Fruit fly (Drosophila melanogaster): ENCODE results near the gene smp-30.

smp-30 gene

dm6 chr3R:14779733-14780278 is 28.8 kb upstream of the smp-30 start (continued):
- TF ChIP-seq CG8765 (GFP tag; IDR thresholded peaks at IDR 0.05) (no peak), Ssrp (tag; optimal IDR thresholded peaks at IDR 0.05) (peak; percentile 26), tna (GFP tag; IDR thresholded peaks at IDR 0.05; ENCODE audit: partially characterized antibody) (no peak), ttk (GFP tag; IDR thresholded peaks at IDR 0.05) (no peak), cg (GFP tag; optimal IDR thresholded peaks at IDR 0.05) (no peak), eve (GFP tag; optimal IDR thresholded peaks at IDR 0.05) (peak in 1 of 2 experiments; percentile 58), Dp (GFP tag; optimal IDR thresholded peaks at IDR 0.05) (no peak), dysf (GFP tag; IDR thresholded peaks at IDR 0.05) (no peak), CG11085 (GFP tag; IDR thresholded peaks at IDR 0.05) (no peak), CG7963 (GFP tag; IDR thresholded peaks at IDR 0.05; ENCODE audit: partially characterized antibody) (no peak)

DNA sequence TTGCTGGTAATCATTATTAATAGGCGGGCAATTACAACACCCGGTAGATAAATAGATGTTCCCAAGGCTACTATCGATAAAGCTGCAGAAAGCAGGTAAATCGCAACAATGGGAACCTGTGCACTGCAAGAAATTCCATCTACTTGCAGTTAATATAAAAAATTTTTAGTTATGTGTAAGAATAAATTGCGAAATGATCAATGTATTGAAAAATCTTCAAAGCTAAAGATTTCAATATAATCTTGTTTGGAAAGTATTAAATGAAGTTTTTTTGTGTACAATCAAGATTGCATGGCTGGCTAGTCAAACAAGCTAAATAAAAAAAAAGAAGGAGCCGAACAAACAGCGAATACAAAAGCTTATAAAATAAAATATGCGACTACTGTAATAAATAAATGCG is 24.3 kb upstream of the smp-30 start:
- peak; percentile 12; the same call in 1 of the 2 replicates for TF ChIP-seq CG17328 (GFP tag; IDR thresholded peaks at IDR 0.05)
- TF ChIP-seq CG31441 (GFP tag; IDR thresholded peaks at IDR 0.05), result no peak
- TF ChIP-seq Nf-YC (tag; optimal IDR thresholded peaks at IDR 0.05), result no peak
- TF ChIP-seq CG18619 (GFP tag; optimal IDR thresholded peaks at IDR 0.05), result no peak
- no peak for TF ChIP-seq BtbVII (GFP tag; optimal IDR thresholded peaks at IDR 0.05)
- TF ChIP-seq gem (tag; optimal IDR thresholded peaks at IDR 0.05), result peak; percentile 7
- no peak for TF ChIP-seq wdn (GFP tag; IDR thresholded peaks at IDR 0.05)
- no peak for TF ChIP-seq Atf-2 (GFP tag; optimal IDR thresholded peaks at IDR 0.05)
- no peak for TF ChIP-seq Abd-B (GFP tag; optimal IDR thresholded peaks at IDR 0.05)
- TF ChIP-seq CG8089 (GFP tag; optimal IDR thresholded peaks at IDR 0.05), result no peak
- no peak for TF ChIP-seq Hmr (GFP tag; optimal IDR thresholded peaks at IDR 0.05)
- TF ChIP-seq vnd (GFP tag; IDR thresholded peaks at IDR 0.05; ENCODE audit: partially characterized antibody), result no peak
- peak; percentile 73 for TF ChIP-seq Drgx (GFP tag; IDR thresholded peaks at IDR 0.05)
- no peak for TF ChIP-seq CG14050 (GFP tag; IDR thresholded peaks at IDR 0.05)
- TF ChIP-seq sens (GFP tag), result peak; percentile 70

- TF ChIP-seq chinmo (GFP tag; IDR thresholded peaks at IDR 0.05; ENCODE audit: partially characterized antibody), result 0 out of 4 replicates have a peak, but pooled peaks have one; percentile 69
- TF ChIP-seq Ets65A (GFP tag), result peak; percentile 27
- no peak for TF ChIP-seq stc (GFP tag; IDR thresholded peaks at IDR 0.05)
- TF ChIP-seq CG5180 (GFP tag; optimal IDR thresholded peaks at IDR 0.05), result peak; percentile 52
- peak; percentile 71 for TF ChIP-seq onecut (GFP tag; IDR thresholded peaks at IDR 0.05)
Measured at dm6 chr3R:14766439-14767025, 15.5 kb upstream of the smp-30 start.

- peak; percentile 87 for TF ChIP-seq nom (GFP tag; optimal IDR thresholded peaks at IDR 0.05)
- TF ChIP-seq lola (GFP tag; optimal IDR thresholded peaks at IDR 0.05), result no peak
- peak; percentile 80 for TF ChIP-seq Drgx (GFP tag; IDR thresholded peaks at IDR 0.05)
- no peak for TF ChIP-seq E2f1 (GFP tag; IDR thresholded peaks at IDR 0.05)
- peak in 1 of 2 experiments; percentile 28 for TF ChIP-seq bsh (GFP tag; optimal IDR thresholded peaks at IDR 0.05)
- TF ChIP-seq Hsf (GFP tag; optimal IDR thresholded peaks at IDR 0.05), result no peak
- TF ChIP-seq chinmo (GFP tag; IDR thresholded peaks at IDR 0.05; ENCODE audit: partially characterized antibody), result 0 out of 4 replicates have a peak, but pooled peaks have one; percentile 24
Measured at dm6 chr3R:14765364-14765993, 14.4 kb upstream of the smp-30 start.

Measured in whole organism, embryonic.